Worm (Caenorhabditis elegans) whole organism, L4 larva: Measurements from ENCODE around the gene CC8.3.

Experiments used
- D1046.2 ChIP-seq: fragments of 200-800 bp; sonication (Bioruptor generic); IDR thresholded peaks from 2 replicates; pipeline ENCODE4 v1.3.6; 2022; ENCODE audit warnings: missing genetic modification characterization, missing compliant biosample characterization
- F10B5.3 ChIP-seq: sonication (generic microtip); optimal IDR thresholded peaks from 2 replicates; lab custom pipeline; 2016; ENCODE audit warnings: mild to moderate bottlenecking, missing genetic modification characterization, missing compliant biosample characterization
- F26F4.8 ChIP-seq: fragments of 200-800 bp; sonication (Bioruptor generic); conservative IDR thresholded peaks from 2 replicates; pipeline ENCODE4 v1.3.6; 2022; ENCODE audit warnings: missing genetic modification characterization, missing compliant biosample characterization
- F37D6.2 ChIP-seq: sonication (generic microtip); optimal IDR thresholded peaks from 2 replicates; lab custom pipeline; 2016; ENCODE audit warnings: mild to moderate bottlenecking, missing genetic modification characterization, missing compliant biosample characterization
- F44E2.7 ChIP-seq: fragments of 200-800 bp; sonication (Bioruptor generic); IDR thresholded peaks from 2 replicates; pipeline ENCODE4 v2.1.2; 2022; ENCODE audit warnings: missing genetic modification characterization, missing compliant biosample characterization
- Y48G9A.11 ChIP-seq: fragments of 200-800 bp; sonication (Bioruptor generic); IDR thresholded peaks from 2 replicates; pipeline ENCODE4 v1.3.6; 2022; ENCODE audit warnings: missing genetic modification reagents, missing genetic modification characterization, missing compliant biosample characterization
- Y75B8A.6 ChIP-seq: fragments of 200-800 bp; sonication (Bioruptor generic); IDR thresholded peaks from 2 replicates; pipeline ENCODE4 v1.3.6; 2022; ENCODE audit warnings: missing genetic modification reagents, missing genetic modification characterization, missing compliant biosample characterization
- ZK337.2 ChIP-seq: fragments of 200-800 bp; sonication (Bioruptor generic); IDR thresholded peaks from 2 replicates; pipeline ENCODE4 v1.3.6; 2022; ENCODE audit warnings: missing genetic modification reagents, missing genetic modification characterization, missing compliant biosample characterization
- ZK546.5 ChIP-seq, 2 experiments: sonication (generic microtip); optimal IDR thresholded peaks; 2 replicates each; lab custom pipeline; 2017; ENCODE audit warnings: missing biosample characterization in 2 of 2, missing genetic modification characterization in 2 of 2
- aha-1 ChIP-seq: fragments of 150-350 bp; peaks from one replicate; lab custom pipeline; 2014; ENCODE audit warnings: missing biosample characterization, missing genetic modification characterization
- ama-1 ChIP-seq: fragments of 150-350 bp; optimal IDR thresholded peaks from 2 replicates; lab custom pipeline; 2014; ENCODE audit warnings: inconsistent platforms, mixed read lengths
- arid-1 ChIP-seq: fragments of 200-800 bp; sonication (Bioruptor generic); conservative IDR thresholded peaks from 2 replicates; pipeline ENCODE4 v1.3.6; 2022; ENCODE audit warnings: missing genetic modification reagents, missing genetic modification characterization, missing compliant biosample characterization
- ceh-20 ChIP-seq: fragments of 200-800 bp; sonication (Bioruptor generic); IDR thresholded peaks from 2 replicates; pipeline ENCODE4 v1.3.6; 2022; ENCODE audit warnings: missing genetic modification reagents, missing genetic modification characterization, missing compliant biosample characterization
- ceh-28 ChIP-seq: fragments of 150-350 bp; optimal IDR thresholded peaks from 2 replicates; lab custom pipeline; 2014; ENCODE audit warnings: missing biosample characterization, missing genetic modification reagents, missing genetic modification characterization
- ceh-44 ChIP-seq: fragments of 200-800 bp; sonication (Bioruptor generic); IDR thresholded peaks from 2 replicates; pipeline ENCODE4 v1.3.6; 2022; ENCODE audit warnings: missing genetic modification reagents, missing genetic modification characterization, missing compliant biosample characterization
- ces-1 ChIP-seq: fragments of 150-350 bp; sonication (generic microtip); optimal IDR thresholded peaks from 4 replicates; lab custom pipeline; 2014; ENCODE audit warnings: missing biosample characterization, missing genetic modification reagents, missing genetic modification characterization
- cey-2 ChIP-seq: sonication (generic microtip); optimal IDR thresholded peaks from 3 replicates; lab custom pipeline; 2017; ENCODE audit warnings: missing genetic modification characterization, mild to moderate bottlenecking, missing compliant biosample characterization, antibody characterized with exemption, borderline replicate concordance; ENCODE audit not compliant: insufficient read depth
- ctbp-1 ChIP-seq: fragments of 200-800 bp; sonication (Bioruptor generic); IDR thresholded peaks from 2 replicates; pipeline ENCODE4 v1.3.6; 2022; ENCODE audit warnings: missing genetic modification reagents, missing genetic modification characterization, missing compliant biosample characterization
- daf-12 ChIP-seq: fragments of 150-350 bp; optimal IDR thresholded peaks from 2 replicates; lab custom pipeline; 2014; ENCODE audit warnings: missing biosample characterization, missing genetic modification reagents, missing genetic modification characterization
- daf-19 ChIP-seq: fragments of 200-800 bp; sonication (Bioruptor generic); conservative IDR thresholded peaks from 2 replicates; pipeline ENCODE4 v1.3.6; 2022; ENCODE audit warnings: missing genetic modification characterization, missing compliant biosample characterization
- dmd-8 ChIP-seq: fragments of 200-800 bp; sonication (Bioruptor generic); IDR thresholded peaks from 2 replicates; pipeline ENCODE4 v1.3.6; 2022; ENCODE audit warnings: missing genetic modification characterization, missing compliant biosample characterization
- dmd-9 ChIP-seq: fragments of 200-800 bp; sonication (Bioruptor generic); IDR thresholded peaks from 2 replicates; pipeline ENCODE4 v1.3.6; 2022; ENCODE audit warnings: missing genetic modification reagents, missing genetic modification characterization, missing compliant biosample characterization
- duxl-1 ChIP-seq: sonication (generic microtip); optimal IDR thresholded peaks from 2 replicates; lab custom pipeline; 2016; ENCODE audit warnings: mild to moderate bottlenecking, missing genetic modification characterization, moderate library complexity, missing compliant biosample characterization; ENCODE audit not compliant: poor library complexity
- hif-1 ChIP-seq, 2 experiments: sonication (generic microtip); optimal IDR thresholded peaks; 2 replicates each; lab custom pipeline; 2016 to 2017; ENCODE audit warnings: missing compliant biosample characterization in 2 of 2, missing genetic modification characterization in 2 of 2, missing genetic modification reagents in 2 of 2, missing genotype in 2 of 2, mild to moderate bottlenecking in 1 of 2
- hmg-1.1 ChIP-seq: fragments of 200-800 bp; sonication (Bioruptor generic); IDR thresholded peaks from 2 replicates; pipeline ENCODE4 v1.3.6; 2022; ENCODE audit warnings: missing genetic modification reagents, missing genetic modification characterization, missing compliant biosample characterization
- lin-1 ChIP-seq: fragments of 200-800 bp; sonication (Bioruptor generic); IDR thresholded peaks from 2 replicates; pipeline ENCODE4 v1.3.6; 2022; ENCODE audit warnings: missing genetic modification reagents, missing genetic modification characterization, missing compliant biosample characterization
- lin-13 ChIP-seq: fragments of 150-350 bp; optimal IDR thresholded peaks from 2 replicates; lab custom pipeline; 2014; ENCODE audit warnings: missing biosample characterization, missing genetic modification reagents, missing genetic modification characterization
- lin-15B ChIP-seq: fragments of 150-350 bp; sonication (generic microtip); optimal IDR thresholded peaks from 3 replicates; lab custom pipeline; 2014; ENCODE audit warnings: missing biosample characterization, missing genetic modification characterization
- lsy-2 ChIP-seq, 2 experiments: fragments of 150-350 bp in 1 of 2; sonication (generic microtip) in 1 of 2; optimal IDR thresholded peaks; 2 replicates each; lab custom pipeline; 2014 to 2017; ENCODE audit warnings: missing biosample characterization in 2 of 2, missing genetic modification characterization in 2 of 2
- mdt-29 ChIP-seq: fragments of 200-800 bp; sonication (Bioruptor generic); IDR thresholded peaks from 2 replicates; pipeline ENCODE4 v1.3.6; 2022; ENCODE audit warnings: missing genetic modification reagents, missing genetic modification characterization, missing compliant biosample characterization
- mxl-2 ChIP-seq: fragments of 200-800 bp; sonication (Bioruptor generic); conservative IDR thresholded peaks from 2 replicates; pipeline ENCODE4 v1.3.6; 2022; ENCODE audit warnings: missing genetic modification reagents, missing genetic modification characterization, missing compliant biosample characterization
- nhr-10 ChIP-seq: fragments of 150-350 bp; optimal IDR thresholded peaks from 2 replicates; lab custom pipeline; 2014; ENCODE audit warnings: missing biosample characterization, missing genetic modification characterization
- nhr-11 ChIP-seq: fragments of 150-350 bp; optimal IDR thresholded peaks from 2 replicates; lab custom pipeline; 2014; ENCODE audit warnings: missing biosample characterization, missing genetic modification characterization
- nhr-25 ChIP-seq: sonication (generic microtip); optimal IDR thresholded peaks from 2 replicates; lab custom pipeline; 2017; ENCODE audit warnings: missing genetic modification characterization, mild to moderate bottlenecking, missing compliant biosample characterization, antibody characterized with exemption, moderate library complexity, borderline replicate concordance; ENCODE audit not compliant: insufficient read depth
- nhr-28 ChIP-seq: fragments of 150-350 bp; optimal IDR thresholded peaks from 2 replicates; lab custom pipeline; 2014; ENCODE audit warnings: missing biosample characterization, missing genetic modification characterization
- nhr-41 ChIP-seq: fragments of 200-800 bp; sonication (Bioruptor generic); IDR thresholded peaks from 2 replicates; pipeline ENCODE4 v1.3.6; 2022; ENCODE audit warnings: missing genetic modification reagents, missing genetic modification characterization, missing compliant biosample characterization
- nhr-76 ChIP-seq: fragments of 150-350 bp; optimal IDR thresholded peaks from 2 replicates; lab custom pipeline; 2014; ENCODE audit warnings: missing biosample characterization, missing genetic modification characterization
- php-3 ChIP-seq: fragments of 200-800 bp; sonication (Bioruptor generic); IDR thresholded peaks from 2 replicates; pipeline ENCODE4 v1.3.6; 2022; ENCODE audit warnings: missing genetic modification reagents, missing genetic modification characterization, missing compliant biosample characterization
- rbr-2 ChIP-seq: sonication (generic microtip); optimal IDR thresholded peaks from 2 replicates; lab custom pipeline; 2016; ENCODE audit warnings: missing genotype, missing genetic modification characterization, missing compliant biosample characterization
- set-16 ChIP-seq: fragments of 200-800 bp; sonication (Bioruptor generic); IDR thresholded peaks from 2 replicates; pipeline ENCODE4 v1.3.6; 2022; ENCODE audit warnings: missing genetic modification reagents, missing genetic modification characterization, missing compliant biosample characterization
- spr-3 ChIP-seq: fragments of 200-800 bp; sonication (Bioruptor generic); optimal IDR thresholded peaks from 2 replicates; lab custom pipeline; 2018; ENCODE audit warnings: mild to moderate bottlenecking, missing genetic modification characterization, missing compliant biosample characterization
- tag-97 ChIP-seq: fragments of 200-800 bp; sonication (Bioruptor generic); IDR thresholded peaks from 2 replicates; pipeline ENCODE4 v1.3.6; 2022; ENCODE audit warnings: missing genetic modification characterization, missing compliant biosample characterization
- tra-1 ChIP-seq: fragments of 200-800 bp; sonication (Bioruptor generic); IDR thresholded peaks from 2 replicates; pipeline ENCODE4 v1.3.6; 2022; ENCODE audit warnings: missing genetic modification reagents, missing genetic modification characterization, missing compliant biosample characterization
- unc-130 ChIP-seq: sonication (generic microtip); optimal IDR thresholded peaks from 2 replicates; lab custom pipeline; 2016; ENCODE audit warnings: missing genetic modification reagents, missing genetic modification characterization, missing compliant biosample characterization
- unc-62 ChIP-seq, 3 experiments: fragments of 150-350 bp in 1 of 3; sonication (generic microtip); optimal IDR thresholded peaks in 2 of 3; peaks in 1 of 3; 1 replicate in 1 of 3; 2 replicates in 2 of 3; lab custom pipeline; 2014 to 2017; ENCODE audit warnings: missing biosample characterization in 3 of 3, missing genetic modification characterization in 3 of 3, missing genetic modification reagents in 3 of 3, missing genotype in 1 of 3
- zag-1 ChIP-seq: fragments of 150-350 bp; optimal IDR thresholded peaks from 2 replicates; lab custom pipeline; 2014; ENCODE audit warnings: missing biosample characterization, missing genetic modification characterization
- zfp-3 ChIP-seq: fragments of 200-800 bp; sonication (Bioruptor generic); conservative IDR thresholded peaks from 2 replicates; pipeline ENCODE4 v1.3.6; 2022; ENCODE audit warnings: missing genetic modification reagents, missing genetic modification characterization, missing compliant biosample characterization
- zip-11 ChIP-seq: fragments of 200-800 bp; sonication (Bioruptor generic); IDR thresholded peaks from 2 replicates; pipeline ENCODE4 v1.3.6; 2022; ENCODE audit warnings: missing genetic modification characterization, missing compliant biosample characterization
- zip-2 ChIP-seq: fragments of 150-350 bp; optimal IDR thresholded peaks from 2 replicates; lab custom pipeline; 2014; ENCODE audit warnings: missing biosample characterization, missing genetic modification characterization
- ztf-11 ChIP-seq: fragments of 150-350 bp; optimal IDR thresholded peaks from 2 replicates; lab custom pipeline; 2014; ENCODE audit warnings: missing biosample characterization, missing genetic modification characterization
- ztf-7 ChIP-seq: fragments of 150-350 bp; optimal IDR thresholded peaks from 2 replicates; lab custom pipeline; 2014; ENCODE audit warnings: missing biosample characterization, missing genetic modification characterization

The CC8.3 gene

ce11 chrIV:3647551-3647950 lies 5.5 kb upstream of the CC8.3 start (continued):
- no peak for TF ChIP-seq lin-13 (GFP tag; lab: Kevin White, UChicago)
- TF ChIP-seq set-16: no peak
- peak; percentile 61 for TF ChIP-seq zfp-3
- TF ChIP-seq cey-2 (tag; lab: Kevin White, UChicago): no peak
- TF ChIP-seq nhr-41 (GFP tag; lab: Robert Waterston, UW): no peak
- TF ChIP-seq php-3 (GFP tag; lab: Robert Waterston, UW): no peak
- TF ChIP-seq mdt-29 (GFP tag; lab: Robert Waterston, UW): peak; percentile 64; the same call in 1 of the 2 replicates
- no peak for TF ChIP-seq rbr-2 (tag; lab: Kevin White, UChicago)
- no peak for TF ChIP-seq tag-97 (GFP tag; lab: Robert Waterston, UW)
- TF ChIP-seq nhr-28 (tag; lab: Kevin White, UChicago): no peak
- no peak for TF ChIP-seq ceh-28 (tag; lab: Kevin White, UChicago)
- TF ChIP-seq unc-130: no peak
- TF ChIP-seq unc-62 (GFP tag; optimal IDR thresholded peaks at IDR 0.05 in 1 of 2; lab: Kevin White, UChicago): peak in 1 of 2 experiments; percentile 36
- no peak for TF ChIP-seq unc-62 (tag; optimal IDR thresholded peaks at IDR 0.05; lab: Kevin White, UChicago)
- no peak for TF ChIP-seq daf-19 (GFP tag; lab: Robert Waterston, UW)
- no peak for TF ChIP-seq D1046.2 (GFP tag; lab: Robert Waterston, UW)
- no peak for TF ChIP-seq ztf-11 (tag; lab: Kevin White, UChicago)
- TF ChIP-seq zip-11 (GFP tag; lab: Robert Waterston, UW): no peak
- no peak for TF ChIP-seq daf-12
- TF ChIP-seq nhr-10: no peak
- no peak for TF ChIP-seq lin-1 (GFP tag; lab: Robert Waterston, UW)
- TF ChIP-seq ctbp-1 (GFP tag; lab: Robert Waterston, UW): no peak
- no peak for TF ChIP-seq zag-1 (tag; lab: Kevin White, UChicago)
- no peak for TF ChIP-seq hmg-1.1 (GFP tag; lab: Robert Waterston, UW)
- no peak for TF ChIP-seq nhr-25
- TF ChIP-seq F10B5.3 (tag; lab: Kevin White, UChicago): no peak
- TF ChIP-seq ceh-44 (GFP tag; lab: Robert Waterston, UW): no peak
- TF ChIP-seq ZK546.5 (tag; optimal IDR thresholded peaks at IDR 0.05; lab: Kevin White, UChicago): no peak
- TF ChIP-seq ceh-20: no peak
- TF ChIP-seq lsy-2 (tag; optimal IDR thresholded peaks at IDR 0.05; lab: Kevin White, UChicago): no peak
- no peak for TF ChIP-seq Y48G9A.11
- TF ChIP-seq spr-3 (GFP tag; lab: Kevin White, UChicago): no peak
- TF ChIP-seq dmd-9 (GFP tag; lab: Robert Waterston, UW): no peak
- no peak for TF ChIP-seq ZK337.2 (GFP tag; lab: Robert Waterston, UW)
- TF ChIP-seq mxl-2 (GFP tag; lab: Robert Waterston, UW): no peak
- TF ChIP-seq ama-1: no peak
- TF ChIP-seq F26F4.8: no peak
- TF ChIP-seq F37D6.2 (tag; lab: Kevin White, UChicago): no peak
- TF ChIP-seq tra-1 (GFP tag; lab: Robert Waterston, UW): no peak
- peak; percentile 87 for TF ChIP-seq aha-1
- no peak for TF ChIP-seq F44E2.7 (GFP tag; lab: Robert Waterston, UW)
- TF ChIP-seq dmd-8 (GFP tag; lab: Robert Waterston, UW): no peak
- TF ChIP-seq lin-15B (tag; lab: Kevin White, UChicago): no peak
- TF ChIP-seq ces-1 (GFP tag; lab: Kevin White, UChicago): no peak
- peak; percentile 9 for TF ChIP-seq duxl-1 (tag; lab: Kevin White, UChicago)
- no peak for TF ChIP-seq ztf-7 (tag; lab: Kevin White, UChicago)
- no peak for TF ChIP-seq nhr-76 (tag; lab: Kevin White, UChicago)
- peak; percentile 46 for TF ChIP-seq nhr-11
- no peak for TF ChIP-seq zip-2 (tag; lab: Kevin White, UChicago)
- TF ChIP-seq arid-1 (GFP tag; lab: Robert Waterston, UW): no peak
- TF ChIP-seq Y75B8A.6: no peak
- peak; percentile 6 to 92 for TF ChIP-seq hif-1 (tag; optimal IDR thresholded peaks at IDR 0.05; lab: Kevin White, UChicago)
